Worm (Caenorhabditis elegans) whole organism, young adult: Measurements from ENCODE around the gene K08H2.5.

Experiments
- B0019.2 ChIP-seq: fragments of 200-800 bp; sonication (Bioruptor generic); conservative IDR thresholded peaks from 2 replicates; pipeline ENCODE4 v1.3.6; 2022; ENCODE audit warnings: missing genetic modification reagents, missing genetic modification characterization, missing compliant biosample characterization
- C17E4.6 ChIP-seq: fragments of 200-800 bp; sonication (Bioruptor generic); IDR thresholded peaks from 2 replicates; pipeline ENCODE4 v1.3.6; 2022; ENCODE audit warnings: missing genetic modification reagents, missing genetic modification characterization, missing compliant biosample characterization
- F23B12.7 ChIP-seq: sonication (generic microtip); optimal IDR thresholded peaks from 2 replicates; lab custom pipeline; 2017; ENCODE audit warnings: missing genetic modification characterization, mild to moderate bottlenecking, missing compliant biosample characterization, antibody characterized with exemption, moderate library complexity; ENCODE audit not compliant: insufficient read depth
- F57C9.4 ChIP-seq: sonication (generic microtip); optimal IDR thresholded peaks from 2 replicates; lab custom pipeline; 2017; ENCODE audit warnings: mild to moderate bottlenecking, missing genetic modification characterization, missing compliant biosample characterization
- K12H6.12 ChIP-seq: fragments of 200-800 bp; sonication (Bioruptor generic); optimal IDR thresholded peaks from 2 replicates; lab custom pipeline; 2018; ENCODE audit warnings: mild to moderate bottlenecking, missing genetic modification characterization, missing compliant biosample characterization
- T07F8.4 ChIP-seq: sonication (generic microtip); optimal IDR thresholded peaks from 2 replicates; lab custom pipeline; 2016; ENCODE audit warnings: mild to moderate bottlenecking, missing genetic modification characterization, moderate library complexity, missing compliant biosample characterization
- Y56A3A.18 ChIP-seq: fragments of 200-800 bp; sonication (Bioruptor generic); IDR thresholded peaks from 2 replicates; pipeline ENCODE4 v1.3.6; 2022; ENCODE audit warnings: missing genetic modification reagents, missing genetic modification characterization, missing compliant biosample characterization
- Y79H2A.3 ChIP-seq: fragments of 200-800 bp; sonication (Bioruptor generic); conservative IDR thresholded peaks from 2 replicates; pipeline ENCODE4 v1.3.6; 2022; ENCODE audit warnings: missing genetic modification reagents, missing genetic modification characterization, missing compliant biosample characterization
- ZK185.1 ChIP-seq: sonication (generic microtip); optimal IDR thresholded peaks from 2 replicates; lab custom pipeline; 2016; ENCODE audit warnings: mild to moderate bottlenecking, missing genetic modification characterization, missing compliant biosample characterization; ENCODE audit not compliant: poor library complexity, severe bottlenecking
- athp-1 ChIP-seq: sonication (generic microtip); optimal IDR thresholded peaks from 2 replicates; lab custom pipeline; 2017; ENCODE audit warnings: mild to moderate bottlenecking, missing genetic modification characterization, missing compliant biosample characterization
- bed-2 ChIP-seq: fragments of 200-800 bp; sonication (Bioruptor generic); IDR thresholded peaks from 2 replicates; pipeline ENCODE4 v1.3.6; 2022; ENCODE audit warnings: missing genetic modification reagents, missing genetic modification characterization, missing compliant biosample characterization
- ceh-40 ChIP-seq: fragments of 200-800 bp; sonication (Bioruptor generic); IDR thresholded peaks from 2 replicates; pipeline ENCODE4 v1.3.6; 2022; ENCODE audit warnings: missing genetic modification characterization, missing compliant biosample characterization
- ceh-79 ChIP-seq: sonication (generic microtip); optimal IDR thresholded peaks from 2 replicates; lab custom pipeline; 2017; ENCODE audit warnings: mild to moderate bottlenecking, missing genetic modification characterization, missing compliant biosample characterization
- die-1 ChIP-seq: sonication (generic microtip); optimal IDR thresholded peaks from 2 replicates; lab custom pipeline; 2016; ENCODE audit warnings: missing genotype, mild to moderate bottlenecking, missing genetic modification characterization, missing compliant biosample characterization
- dox-1 ChIP-seq: fragments of 200-800 bp; sonication (Bioruptor generic); IDR thresholded peaks from 2 replicates; pipeline ENCODE4 v1.3.6; 2022; ENCODE audit warnings: missing genetic modification reagents, missing genetic modification characterization, missing compliant biosample characterization
- dpff-1 ChIP-seq: sonication (generic microtip); optimal IDR thresholded peaks from 2 replicates; lab custom pipeline; 2017; ENCODE audit warnings: mild to moderate bottlenecking, missing genetic modification characterization, missing compliant biosample characterization
- dpl-1 ChIP-seq: fragments of 150-350 bp; optimal IDR thresholded peaks from 2 replicates; lab custom pipeline; 2014; ENCODE audit warnings: missing biosample characterization, missing genetic modification reagents, missing genetic modification characterization
- egl-18 ChIP-seq: fragments of 200-800 bp; sonication (Bioruptor generic); IDR thresholded peaks from 2 replicates; pipeline ENCODE4 v1.3.6; 2022; ENCODE audit warnings: missing genetic modification reagents, missing genetic modification characterization, missing compliant biosample characterization
- egrh-3 ChIP-seq: fragments of 200-800 bp; sonication (Bioruptor generic); IDR thresholded peaks from 2 replicates; pipeline ENCODE4 v1.3.6; 2022; ENCODE audit warnings: missing genetic modification reagents, missing genetic modification characterization, missing compliant biosample characterization
- ekl-4 ChIP-seq: fragments of 200-800 bp; sonication (Bioruptor generic); IDR thresholded peaks from 2 replicates; pipeline ENCODE4 v1.3.6; 2022; ENCODE audit warnings: missing genetic modification reagents, missing genetic modification characterization, missing compliant biosample characterization
- ets-4 ChIP-seq: fragments of 200-800 bp; sonication (Bioruptor generic); optimal IDR thresholded peaks from 2 replicates; lab custom pipeline; 2018; ENCODE audit warnings: mild to moderate bottlenecking, missing genetic modification characterization, missing compliant biosample characterization
- him-1 ChIP-seq: sonication (generic microtip); optimal IDR thresholded peaks from 2 replicates; lab custom pipeline; 2016; ENCODE audit warnings: missing genotype, missing genetic modification reagents, missing genetic modification characterization, missing compliant biosample characterization
- hmg-1.2 ChIP-seq: fragments of 200-800 bp; sonication (Bioruptor generic); IDR thresholded peaks from 2 replicates; pipeline ENCODE4 v1.3.6; 2022; ENCODE audit warnings: missing genetic modification reagents, missing genetic modification characterization, missing compliant biosample characterization
- let-526 ChIP-seq: fragments of 200-800 bp; sonication (Bioruptor generic); IDR thresholded peaks from 2 replicates; pipeline ENCODE4 v1.3.6; 2022; ENCODE audit warnings: missing genetic modification reagents, missing genetic modification characterization, missing compliant biosample characterization
- lsl-1 ChIP-seq: fragments of 200-800 bp; sonication (Bioruptor generic); optimal IDR thresholded peaks from 2 replicates; lab custom pipeline; 2018; ENCODE audit warnings: mild to moderate bottlenecking, missing genetic modification characterization, moderate library complexity, missing compliant biosample characterization
- madf-3 ChIP-seq: fragments of 200-800 bp; sonication (Bioruptor generic); IDR thresholded peaks from 2 replicates; pipeline ENCODE4 v1.3.6; 2022; ENCODE audit warnings: missing genetic modification reagents, missing genetic modification characterization, missing compliant biosample characterization
- mxl-1 ChIP-seq: sonication (generic microtip); optimal IDR thresholded peaks from 2 replicates; lab custom pipeline; 2016; ENCODE audit warnings: missing genetic modification characterization, missing compliant biosample characterization
- nhr-120 ChIP-seq: fragments of 200-800 bp; sonication (Bioruptor generic); IDR thresholded peaks from 2 replicates; pipeline ENCODE4 v1.3.6; 2022; ENCODE audit warnings: missing genetic modification characterization, missing compliant biosample characterization
- nhr-27 ChIP-seq: fragments of 200-800 bp; sonication (Bioruptor generic); optimal IDR thresholded peaks from 2 replicates; lab custom pipeline; 2018; ENCODE audit warnings: mild to moderate bottlenecking, missing genetic modification characterization, moderate library complexity, missing compliant biosample characterization
- nhr-80 ChIP-seq: sonication (generic microtip); optimal IDR thresholded peaks from 2 replicates; lab custom pipeline; 2016; ENCODE audit warnings: missing genetic modification characterization, missing compliant biosample characterization
- nhr-90 ChIP-seq: sonication (generic microtip); optimal IDR thresholded peaks from 2 replicates; lab custom pipeline; 2016; ENCODE audit warnings: missing genotype, mild to moderate bottlenecking, missing genetic modification characterization, missing compliant biosample characterization
- rcor-1 ChIP-seq: fragments of 200-800 bp; sonication (Bioruptor generic); IDR thresholded peaks from 2 replicates; pipeline ENCODE4 v1.3.6; 2022; ENCODE audit warnings: missing genetic modification reagents, missing genetic modification characterization, missing compliant biosample characterization
- rpc-1 ChIP-seq, 2 experiments: fragments of 150-350 bp in 1 of 2; sonication (generic microtip) in 1 of 2; optimal IDR thresholded peaks; 2 replicates each; lab custom pipeline; 2014 to 2018; ENCODE audit warnings: missing biosample characterization in 1 of 2, missing genetic modification characterization in 1 of 2, missing genetic modification reagents in 1 of 2, missing genotype in 1 of 2
- snpc-1.1 ChIP-seq: sonication (generic microtip); optimal IDR thresholded peaks from 2 replicates; lab custom pipeline; 2017; ENCODE audit warnings: missing genetic modification characterization, mild to moderate bottlenecking, missing compliant biosample characterization, antibody characterized with exemption, moderate library complexity, missing genotype, missing genetic modification reagents; ENCODE audit not compliant: insufficient read depth
- tlf-1 ChIP-seq: fragments of 200-800 bp; sonication (Bioruptor generic); optimal IDR thresholded peaks from 2 replicates; lab custom pipeline; 2018; ENCODE audit warnings: mild to moderate bottlenecking, missing genetic modification characterization, missing compliant biosample characterization
- zfh-2 ChIP-seq: fragments of 200-800 bp; sonication (Bioruptor generic); conservative IDR thresholded peaks from 2 replicates; pipeline ENCODE4 v1.3.6; 2022; ENCODE audit warnings: missing genetic modification reagents, missing genetic modification characterization, missing compliant biosample characterization
- ztf-22 ChIP-seq: fragments of 200-800 bp; sonication (Bioruptor generic); optimal IDR thresholded peaks from 2 replicates; lab custom pipeline; 2018; ENCODE audit warnings: mild to moderate bottlenecking, missing genetic modification characterization, moderate library complexity, missing compliant biosample characterization
- ztf-25 ChIP-seq: fragments of 200-800 bp; sonication (Bioruptor generic); IDR thresholded peaks from 2 replicates; pipeline ENCODE4 v1.3.6; 2022; ENCODE audit warnings: missing genetic modification reagents, missing genetic modification characterization, missing compliant biosample characterization

Gene K08H2.5

ce11 chrX:13209026-13209425, 33.1 kb downstream of the K08H2.5 start:
- TF ChIP-seq ztf-22: no peak
- TF ChIP-seq dpff-1 (tag; lab: Kevin White, UChicago): no peak
- TF ChIP-seq bed-2 (GFP tag; lab: Robert Waterston, UW): no peak
- no peak for TF ChIP-seq Y56A3A.18 (GFP tag; lab: Robert Waterston, UW)
- TF ChIP-seq ceh-79: no peak
- no peak for TF ChIP-seq die-1 (tag; lab: Kevin White, UChicago)
- no peak for TF ChIP-seq ztf-25
- TF ChIP-seq nhr-120 (GFP tag; lab: Robert Waterston, UW): no peak
- no peak for TF ChIP-seq tlf-1 (GFP tag; lab: Kevin White, UChicago)
- TF ChIP-seq dpl-1 (GFP tag; lab: Kevin White, UChicago): no peak
- TF ChIP-seq nhr-90 (tag; lab: Kevin White, UChicago): no peak
- no peak for TF ChIP-seq ceh-40 (GFP tag; lab: Robert Waterston, UW)
- no peak for TF ChIP-seq C17E4.6 (GFP tag; lab: Robert Waterston, UW)

- TF ChIP-seq B0019.2 (GFP tag; lab: Robert Waterston, UW) (no peak), F23B12.7 (tag; lab: Kevin White, UChicago) (no peak), egl-18 (no peak), hmg-1.2 (GFP tag; lab: Robert Waterston, UW) (no peak), nhr-90 (tag; lab: Kevin White, UChicago) (no peak), let-526 (no peak), ZK185.1 (tag; lab: Kevin White, UChicago) (no peak), Y79H2A.3 (GFP tag; lab: Robert Waterston, UW) (no peak), snpc-1.1 (tag; lab: Kevin White, UChicago) (no peak)
- TF ChIP-seq, all 124 proteins: peak for 0
Measured at ce11 chrX:13206911-13207310, 35.2 kb downstream of the K08H2.5 start.

- TF ChIP-seq K12H6.12 (tag; lab: Kevin White, UChicago) (no peak), lsl-1 (no peak), tlf-1 (GFP tag; lab: Kevin White, UChicago) (no peak), rcor-1 (GFP tag; lab: Robert Waterston, UW) (no peak), bed-2 (GFP tag; lab: Robert Waterston, UW) (no peak), nhr-80 (tag; lab: Kevin White, UChicago) (no peak), athp-1 (tag; lab: Kevin White, UChicago) (no peak), T07F8.4 (tag; lab: Kevin White, UChicago) (no peak), rpc-1 (optimal IDR thresholded peaks at IDR 0.05; lab: Kevin White, UChicago) (no peak), rpc-1 (tag; optimal IDR thresholded peaks at IDR 0.05; lab: Kevin White, UChicago) (no peak), F57C9.4 (tag; lab: Kevin White, UChicago) (no peak), madf-3 (GFP tag; lab: Robert Waterston, UW) (no peak), mxl-1 (tag; lab: Kevin White, UChicago) (no peak), nhr-27 (tag; lab: Kevin White, UChicago) (no peak), dox-1 (GFP tag; lab: Robert Waterston, UW) (no peak), him-1 (tag; lab: Kevin White, UChicago) (no peak), egrh-3 (GFP tag; lab: Robert Waterston, UW) (no peak), dpff-1 (tag; lab: Kevin White, UChicago) (no peak), ets-4 (GFP tag; lab: Kevin White, UChicago) (no peak), zfh-2 (no peak), ekl-4 (GFP tag; lab: Robert Waterston, UW) (no peak)
- TF ChIP-seq, all 124 proteins: peak for 0
Measured at ce11 chrX:13206011-13206410, 36.1 kb downstream of the K08H2.5 start.
